Worm (Caenorhabditis elegans): Measurements from ENCODE around the gene ykt-6.

ce11 chrIII:7314473-7314872 is 27.1 kb upstream of the ykt-6 start:
- TF ChIP-seq ama-1 (optimal IDR thresholded peaks at IDR 0.05), result no peak
- TF ChIP-seq tbx-11 (GFP tag; IDR thresholded peaks at IDR 0.05), result no peak
- TF ChIP-seq tbx-37 (GFP tag; conservative IDR thresholded peaks at IDR 0.05), result no peak
